Worm (Caenorhabditis elegans) whole organism, late embryonic: ENCODE measurements around the gene Y38H6C.16.

Experiments
- ama-1 ChIP-seq: fragments of 150-350 bp; optimal IDR thresholded peaks from 2 replicates; lab custom pipeline; 2014
- elt-4 ChIP-seq: sonication (generic microtip); optimal IDR thresholded peaks from 2 replicates; lab custom pipeline; 2016; ENCODE audit warnings: missing genetic modification characterization, missing compliant biosample characterization
- hlh-30 ChIP-seq: sonication (generic microtip); optimal IDR thresholded peaks from 2 replicates; lab custom pipeline; 2017; ENCODE audit warnings: antibody characterized with exemption, missing genetic modification characterization, missing compliant biosample characterization; ENCODE audit not compliant: insufficient read depth
- pag-3 ChIP-seq: sonication (generic microtip); optimal IDR thresholded peaks from 2 replicates; lab custom pipeline; 2016; ENCODE audit warnings: missing compliant biosample characterization, missing genetic modification characterization, borderline replicate concordance
- pax-1 ChIP-seq: fragments of 150-350 bp; optimal IDR thresholded peaks from 2 replicates; lab custom pipeline; 2014; ENCODE audit warnings: missing biosample characterization, missing genetic modification characterization
- rnt-1 ChIP-seq: sonication (generic microtip); optimal IDR thresholded peaks from 2 replicates; lab custom pipeline; 2016; ENCODE audit warnings: missing genetic modification characterization, missing compliant biosample characterization
- ttx-3 ChIP-seq: sonication (generic microtip); optimal IDR thresholded peaks from 2 replicates; lab custom pipeline; 2016; ENCODE audit warnings: missing genetic modification reagents, missing genetic modification characterization, missing compliant biosample characterization
- unc-86 ChIP-seq: sonication (generic microtip); optimal IDR thresholded peaks from 2 replicates; lab custom pipeline; 2016; ENCODE audit warnings: missing genetic modification characterization, missing compliant biosample characterization

- TF ChIP-seq hlh-30 (tag; lab: Kevin White, UChicago) = no peak
- no peak for TF ChIP-seq rnt-1 (tag; lab: Kevin White, UChicago)
- no peak for TF ChIP-seq ttx-3 (tag; lab: Kevin White, UChicago)
- no peak for TF ChIP-seq elt-4 (tag; lab: Kevin White, UChicago)
- TF ChIP-seq unc-86 (tag; lab: Kevin White, UChicago) = no peak
- no peak for TF ChIP-seq pag-3 (tag; lab: Kevin White, UChicago)
- TF ChIP-seq ama-1 = no peak
- no peak for TF ChIP-seq pax-1 (tag; lab: Kevin White, UChicago)
Measured at ce11 chrV:20486549-20486948, 52.6 kb downstream of the Y38H6C.16 start.
